Worm (Caenorhabditis elegans): ENCODE data around the gene srh-56.

DNA sequence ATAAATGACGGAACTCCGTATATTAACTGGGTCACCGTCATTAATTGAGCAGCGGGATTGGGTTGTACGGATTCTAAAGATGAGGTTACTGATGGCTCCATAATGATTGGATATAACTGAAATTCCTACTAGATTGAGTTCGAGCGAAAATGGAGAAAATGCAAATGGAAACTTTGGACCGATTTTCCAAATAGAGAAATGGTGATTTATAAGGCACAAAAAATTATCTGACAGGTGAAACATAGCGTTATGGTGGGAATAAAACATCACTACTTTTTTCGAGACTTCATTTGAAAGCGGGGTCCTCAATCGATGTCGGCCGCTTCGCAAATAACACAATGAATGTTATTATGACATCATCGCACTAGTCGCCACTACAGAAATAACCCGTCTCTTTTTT lies 49.1 kb upstream of the srh-56 start, which contains the start of gene srg-60:
- TF ChIP-seq ekl-4 (GFP tag; IDR thresholded peaks at IDR 0.05) (no peak), dox-1 (GFP tag; IDR thresholded peaks at IDR 0.05) (no peak), ztf-26 (tag; optimal IDR thresholded peaks at IDR 0.05) (no peak)
